Fruit fly (Drosophila melanogaster): ENCODE data around the gene Serinc.

The Serinc gene

DNA sequence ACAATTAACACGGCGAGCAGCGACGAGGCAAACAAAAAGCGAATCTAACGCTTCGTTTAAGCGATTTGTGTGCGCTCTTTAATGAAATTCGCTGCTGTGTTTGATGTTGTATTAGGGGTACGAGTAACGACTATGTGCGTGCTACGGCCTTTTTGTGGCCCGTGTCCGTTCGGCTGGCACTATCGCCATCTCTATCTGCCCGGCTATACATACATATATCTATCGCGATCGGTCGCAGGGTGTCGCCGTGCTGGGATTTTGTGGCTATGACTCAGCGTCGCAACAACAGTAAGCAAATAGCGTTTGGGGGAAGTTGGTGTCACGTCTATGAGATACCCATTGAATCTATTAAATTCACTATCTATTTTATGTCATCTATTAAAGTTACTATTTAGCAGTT lies 18.8 kb upstream of the Serinc start:
- TF ChIP-seq Camta (GFP tag; optimal IDR thresholded peaks at IDR 0.05) (no peak), Dp (GFP tag; optimal IDR thresholded peaks at IDR 0.05) (no peak), unpg (GFP tag; optimal IDR thresholded peaks at IDR 0.05) (no peak), CG12942 (GFP tag; optimal IDR thresholded peaks at IDR 0.05) (no peak), CG33213 (GFP tag; optimal IDR thresholded peaks at IDR 0.05) (no peak), CG12391 (tag; optimal IDR thresholded peaks at IDR 0.05) (no peak), unc-4 (GFP tag; IDR thresholded peaks at IDR 0.05; ENCODE audit: partially characterized antibody) (no peak), CG8290 (GFP tag; optimal IDR thresholded peaks at IDR 0.05) (no peak), CG8290 (tag; optimal IDR thresholded peaks at IDR 0.05) (peak in 1 of 2 experiments; percentile 21), grau (tag; optimal IDR thresholded peaks at IDR 0.05) (no peak), CG11247 (GFP tag; IDR thresholded peaks at IDR 0.05) (no peak), CG18011 (GFP tag; optimal IDR thresholded peaks at IDR 0.05) (no peak), CG8944 (GFP tag; optimal IDR thresholded peaks at IDR 0.05) (no peak), dmrt99B (tag; optimal IDR thresholded peaks at IDR 0.05) (no peak), Fer2 (tag; optimal IDR thresholded peaks at IDR 0.05) (no peak), chif (GFP tag; optimal IDR thresholded peaks at IDR 0.05) (no peak), CG16863 (GFP tag; optimal IDR thresholded peaks at IDR 0.05) (no peak), psq (GFP tag; optimal IDR thresholded peaks at IDR 0.05) (no peak), HmgZ (tag; optimal IDR thresholded peaks at IDR 0.05) (no peak), CG2120 (GFP tag; optimal IDR thresholded peaks at IDR 0.05) (no peak), sima (GFP tag; optimal IDR thresholded peaks at IDR 0.05) (no peak), vfl (GFP tag; optimal IDR thresholded peaks at IDR 0.05) (no peak), Elba2 (GFP tag; optimal IDR thresholded peaks at IDR 0.05) (no peak), bsh (GFP tag; optimal IDR thresholded peaks at IDR 0.05) (no peak), lola (GFP tag; optimal IDR thresholded peaks at IDR 0.05) (no peak), knrl (GFP tag; IDR thresholded peaks at IDR 0.05; ENCODE audit: partially characterized antibody) (no peak), hkb (optimal IDR thresholded peaks at IDR 0.05) (no peak), hkb (GFP tag; IDR thresholded peaks at IDR 0.05) (0 out of 2 replicates have a peak, but pooled peaks have one; percentile 8), Oli (tag; optimal IDR thresholded peaks at IDR 0.05) (no peak), Hr78 (GFP tag; optimal IDR thresholded peaks at IDR 0.05) (no peak), Spps (tag; optimal IDR thresholded peaks at IDR 0.05) (no peak), Antp (GFP tag; optimal IDR thresholded peaks at IDR 0.05) (no peak), Max (GFP tag; optimal IDR thresholded peaks at IDR 0.05) (no peak), gcm (GFP tag; optimal IDR thresholded peaks at IDR 0.05) (no peak), gt (GFP tag; IDR thresholded peaks at IDR 0.05) (no peak), Dip2 (GFP tag; IDR thresholded peaks at IDR 0.05) (no peak), TFAM (GFP tag; optimal IDR thresholded peaks at IDR 0.05) (no peak), klu (GFP tag; IDR thresholded peaks at IDR 0.05) (no peak), HLHmδ (GFP tag; optimal IDR thresholded peaks at IDR 0.05) (no peak), gfzf (GFP tag; optimal IDR thresholded peaks at IDR 0.05) (no peak), CG1602 (GFP tag; optimal IDR thresholded peaks at IDR 0.05) (no peak), h (optimal IDR thresholded peaks at IDR 0.05) (no peak), Side (GFP tag; optimal IDR thresholded peaks at IDR 0.05) (no peak), CG10462 (GFP tag; optimal IDR thresholded peaks at IDR 0.05) (no peak), CG6854 (GFP tag; optimal IDR thresholded peaks at IDR 0.05) (no peak), Awh (GFP tag; IDR thresholded peaks at IDR 0.05) (no peak), corto (GFP tag; optimal IDR thresholded peaks at IDR 0.05) (no peak), crol (GFP tag; IDR thresholded peaks at IDR 0.05) (no peak), dm (GFP tag; optimal IDR thresholded peaks at IDR 0.05) (no peak), Med (GFP tag) (peak; percentile 41), zen (tag; optimal IDR thresholded peaks at IDR 0.05) (peak; percentile 11), H15 (GFP tag; IDR thresholded peaks at IDR 0.05) (no peak), NC2α (GFP tag; optimal IDR thresholded peaks at IDR 0.05) (no peak)

Measured in whole organism, embryonic.